Worm (Caenorhabditis elegans) whole organism, L4 larva: ENCODE data around the gene T28C12.6.

Source experiments
- ZK546.5 ChIP-seq, 2 experiments: sonication (generic microtip); optimal IDR thresholded peaks; 2 replicates each; lab custom pipeline; 2017; ENCODE audit warnings: missing biosample characterization in 2 of 2, missing genetic modification characterization in 2 of 2
- ceh-28 ChIP-seq: fragments of 150-350 bp; optimal IDR thresholded peaks from 2 replicates; lab custom pipeline; 2014; ENCODE audit warnings: missing biosample characterization, missing genetic modification reagents, missing genetic modification characterization
- dve-1 ChIP-seq: sonication (generic microtip); optimal IDR thresholded peaks from 2 replicates; lab custom pipeline; 2017; ENCODE audit warnings: antibody characterized with exemption, mild to moderate bottlenecking, missing genetic modification characterization, missing compliant biosample characterization; ENCODE audit not compliant: insufficient read depth
- fkh-10 ChIP-seq: fragments of 150-350 bp; optimal IDR thresholded peaks from 2 replicates; lab custom pipeline; 2014; ENCODE audit warnings: missing biosample characterization, missing genetic modification reagents, missing genetic modification characterization
- hlh-11 ChIP-seq: fragments of 200-800 bp; sonication (Bioruptor generic); optimal IDR thresholded peaks from 2 replicates; lab custom pipeline; 2018; ENCODE audit warnings: mild to moderate bottlenecking, missing genetic modification characterization, missing compliant biosample characterization
- lin-15B ChIP-seq: fragments of 150-350 bp; sonication (generic microtip); optimal IDR thresholded peaks from 3 replicates; lab custom pipeline; 2014; ENCODE audit warnings: missing biosample characterization, missing genetic modification characterization
- lin-29 ChIP-seq: fragments of 200-800 bp; sonication (Bioruptor generic); IDR thresholded peaks from 2 replicates; pipeline ENCODE4 v1.3.6; 2022; ENCODE audit warnings: missing genetic modification reagents, missing genetic modification characterization, missing compliant biosample characterization
- nhr-10 ChIP-seq: fragments of 150-350 bp; optimal IDR thresholded peaks from 2 replicates; lab custom pipeline; 2014; ENCODE audit warnings: missing biosample characterization, missing genetic modification characterization
- nhr-28 ChIP-seq: fragments of 150-350 bp; optimal IDR thresholded peaks from 2 replicates; lab custom pipeline; 2014; ENCODE audit warnings: missing biosample characterization, missing genetic modification characterization
- saeg-2 ChIP-seq: fragments of 200-800 bp; sonication (Bioruptor generic); IDR thresholded peaks from 2 replicates; pipeline ENCODE4 v1.3.6; 2022; ENCODE audit warnings: missing genetic modification reagents, missing genetic modification characterization, missing compliant biosample characterization
- unc-62 ChIP-seq, 3 experiments: fragments of 150-350 bp in 1 of 3; sonication (generic microtip); optimal IDR thresholded peaks in 2 of 3; peaks in 1 of 3; 1 replicate in 1 of 3; 2 replicates in 2 of 3; lab custom pipeline; 2014 to 2017; ENCODE audit warnings: missing biosample characterization in 3 of 3, missing genetic modification characterization in 3 of 3, missing genetic modification reagents in 3 of 3, missing genotype in 1 of 3

ce11 chrV:6374844-6375243 is 38.9 kb upstream of the T28C12.6 start, which contains the start of gene F13H6.5:
- no peak for TF ChIP-seq unc-62 (GFP tag; optimal IDR thresholded peaks at IDR 0.05 in 1 of 2; lab: Kevin White, UChicago)
- TF ChIP-seq unc-62 (tag; optimal IDR thresholded peaks at IDR 0.05; lab: Kevin White, UChicago): no peak
- no peak for TF ChIP-seq lin-15B (tag; lab: Kevin White, UChicago)
- no peak for TF ChIP-seq saeg-2 (GFP tag; lab: Robert Waterston, UW)
- no peak for TF ChIP-seq nhr-10 (tag; lab: Kevin White, UChicago)
- no peak for TF ChIP-seq ZK546.5 (tag; optimal IDR thresholded peaks at IDR 0.05; lab: Kevin White, UChicago)
- no peak for TF ChIP-seq lin-29
- no peak for TF ChIP-seq ceh-28 (tag; lab: Kevin White, UChicago)
- TF ChIP-seq fkh-10 (GFP tag; lab: Kevin White, UChicago): no peak
- TF ChIP-seq hlh-11 (tag; lab: Kevin White, UChicago): no peak
- no peak for TF ChIP-seq dve-1 (tag; lab: Kevin White, UChicago)
- TF ChIP-seq nhr-28 (tag; lab: Kevin White, UChicago): no peak
